Fruit fly (Drosophila melanogaster): ENCODE measurements around the gene caps.

dm6 chr3L:13286640-13287039 lies 58.1 kb downstream of the caps start:
- TF ChIP-seq fd96Ca (GFP tag; IDR thresholded peaks at IDR 0.05), result no peak
- TF ChIP-seq CG15710 (tag; optimal IDR thresholded peaks at IDR 0.05), result no peak
- TF ChIP-seq CG12605 (GFP tag; IDR thresholded peaks at IDR 0.05), result no peak
